Fruit fly (Drosophila melanogaster) whole organism, embryonic: ENCODE data around the gene CG3104.
A peak's percentile ranks its signal among the peaks of the same experiment; 100 is the strongest.

Experiments used
- ATbp ChIP-seq: fragments of 200-800 bp; sonication (Bioruptor generic); optimal IDR thresholded peaks from 2 replicates; lab custom pipeline; 2017; ENCODE audit warnings: missing biosample characterization, mild to moderate bottlenecking, missing genetic modification characterization, missing genetic modification reagents
- B-H1 ChIP-seq: fragments of 200-800 bp; sonication (Bioruptor generic); IDR thresholded peaks from 3 replicates; pipeline ENCODE4 v1.3.6; 2022; ENCODE audit warnings: missing biosample characterization, missing genetic modification characterization
- CG11695 ChIP-seq: fragments of 200-800 bp; sonication (Bioruptor generic); IDR thresholded peaks from 3 replicates; pipeline ENCODE4 v1.3.6; 2022; ENCODE audit warnings: missing biosample characterization, missing genetic modification characterization
- CG12104 ChIP-seq: fragments of 200-800 bp; sonication (Bioruptor generic); optimal IDR thresholded peaks from 3 replicates; lab custom pipeline; 2016; ENCODE audit warnings: missing biosample characterization, missing genetic modification characterization
- CG12659 ChIP-seq: fragments of 200-800 bp; sonication (Bioruptor generic); optimal IDR thresholded peaks from 3 replicates; lab custom pipeline; 2017; ENCODE audit warnings: mild to moderate bottlenecking, missing biosample characterization, missing genetic modification reagents, missing genetic modification characterization
- CG14441 ChIP-seq: fragments of 200-800 bp; sonication (Bioruptor generic); IDR thresholded peaks from 2 replicates; pipeline ENCODE4 v1.3.6; 2022; ENCODE audit warnings: missing biosample characterization, missing genetic modification characterization
- CG14667 ChIP-seq: fragments of 200-800 bp; sonication (Bioruptor generic); IDR thresholded peaks from 2 replicates; pipeline ENCODE4 v1.3.6; 2022; ENCODE audit warnings: missing biosample characterization, missing genetic modification characterization
- CG14710 ChIP-seq: fragments of 200-800 bp; sonication (Bioruptor generic); optimal IDR thresholded peaks from 3 replicates; lab custom pipeline; 2019; ENCODE audit warnings: missing biosample characterization, mild to moderate bottlenecking, missing genetic modification characterization, moderate library complexity
- CG17568 ChIP-seq: fragments of 200-800 bp; sonication (Bioruptor generic); optimal IDR thresholded peaks from 2 replicates; lab custom pipeline; 2018; ENCODE audit warnings: missing biosample characterization, mild to moderate bottlenecking, missing genetic modification characterization, moderate library complexity
- CG2120 ChIP-seq: fragments of 200-800 bp; sonication (Bioruptor generic); optimal IDR thresholded peaks from 3 replicates; lab custom pipeline; 2016; ENCODE audit warnings: missing biosample characterization, missing genetic modification characterization
- CG2202 ChIP-seq: fragments of 200-800 bp; sonication (Bioruptor generic); optimal IDR thresholded peaks from 2 replicates; lab custom pipeline; 2018; ENCODE audit warnings: missing biosample characterization, mild to moderate bottlenecking, missing genetic modification characterization
- CG2678 ChIP-seq: fragments of 200-800 bp; sonication (Bioruptor generic); optimal IDR thresholded peaks from 3 replicates; lab custom pipeline; 2019; ENCODE audit warnings: missing biosample characterization, mild to moderate bottlenecking, missing genetic modification characterization, moderate library complexity
- CG2889 ChIP-seq: fragments of 200-800 bp; sonication (Bioruptor generic); IDR thresholded peaks from 3 replicates; pipeline ENCODE4 v1.3.6; 2022; ENCODE audit warnings: missing biosample characterization, missing genetic modification characterization
- CG31388 ChIP-seq: fragments of 200-800 bp; sonication (Bioruptor generic); optimal IDR thresholded peaks from 2 replicates; lab custom pipeline; 2016; ENCODE audit warnings: missing biosample characterization, missing genetic modification characterization
- CG34422 ChIP-seq: fragments of 200-800 bp; sonication (Bioruptor generic); IDR thresholded peaks from 3 replicates; pipeline ENCODE4 v1.3.6; 2022; ENCODE audit warnings: missing biosample characterization, missing genetic modification characterization
- CG3726 ChIP-seq: fragments of 200-800 bp; sonication (Bioruptor generic); IDR thresholded peaks from 3 replicates; pipeline ENCODE4, ENCODE4 v1.3.6; 2022; ENCODE audit warnings: missing biosample characterization, missing genetic modification characterization
- CG42726 ChIP-seq: fragments of 200-800 bp; sonication (Bioruptor generic); IDR thresholded peaks from 2 replicates; pipeline ENCODE4 v1.3.6; 2022; ENCODE audit warnings: missing biosample characterization, missing genetic modification characterization; ENCODE audit not compliant: partially characterized antibody
- CG4617 ChIP-seq: fragments of 200-800 bp; sonication (Bioruptor generic); optimal IDR thresholded peaks from 3 replicates; lab custom pipeline; 2016; ENCODE audit warnings: missing biosample characterization, missing genetic modification characterization, borderline replicate concordance
- CG4820 ChIP-seq: fragments of 200-800 bp; sonication (Bioruptor generic); optimal IDR thresholded peaks from 3 replicates; lab custom pipeline; 2016; ENCODE audit warnings: missing biosample characterization, missing genetic modification characterization
- CG4854 ChIP-seq: fragments of 200-800 bp; sonication (Bioruptor generic); optimal IDR thresholded peaks from 2 replicates; lab custom pipeline; 2016; ENCODE audit warnings: missing biosample characterization, missing genetic modification characterization, inconsistent platforms
- CG7271 ChIP-seq: fragments of 200-800 bp; sonication (Bioruptor generic); optimal IDR thresholded peaks from 2 replicates; lab custom pipeline; 2018; ENCODE audit warnings: missing biosample characterization, mild to moderate bottlenecking, missing genetic modification characterization, moderate library complexity
- CG7357 ChIP-seq: fragments of 200-800 bp; sonication (Bioruptor generic); IDR thresholded peaks from 3 replicates; pipeline ENCODE4 v1.3.6; 2022; ENCODE audit warnings: missing biosample characterization, missing genetic modification characterization
- CG9215 ChIP-seq: fragments of 200-800 bp; sonication (Bioruptor generic); IDR thresholded peaks from 2 replicates; pipeline ENCODE4 v1.3.6; 2022; ENCODE audit warnings: missing biosample characterization, missing genetic modification characterization
- CG9932 ChIP-seq: fragments of 200-800 bp; sonication (Bioruptor generic); IDR thresholded peaks from 2 replicates; pipeline ENCODE4 v1.3.6; 2022; ENCODE audit warnings: missing biosample characterization, missing genetic modification characterization
- CoRest ChIP-seq: fragments of 200-800 bp; sonication (Bioruptor generic); optimal IDR thresholded peaks from 3 replicates; lab custom pipeline; 2018; ENCODE audit warnings: missing biosample characterization, mild to moderate bottlenecking, missing genetic modification characterization, moderate library complexity
- CrebB ChIP-seq: fragments of 200-800 bp; sonication (Bioruptor generic); optimal IDR thresholded peaks from 3 replicates; lab custom pipeline; 2018; ENCODE audit warnings: missing biosample characterization, mild to moderate bottlenecking, missing genetic modification characterization
- Dad ChIP-seq: fragments of 200-800 bp; sonication (Bioruptor generic); optimal IDR thresholded peaks from 3 replicates; lab custom pipeline; 2016; ENCODE audit warnings: missing biosample characterization, missing genetic modification characterization
- Deaf1 ChIP-seq: fragments of 200-800 bp; optimal IDR thresholded peaks from 3 replicates; lab custom pipeline; 2019; ENCODE audit warnings: missing biosample characterization, mild to moderate bottlenecking, missing genetic modification characterization, moderate library complexity
- E2f1 ChIP-seq: fragments of 200-800 bp; sonication (Bioruptor generic); IDR thresholded peaks from 2 replicates; pipeline ENCODE4 v1.3.6; 2022; ENCODE audit warnings: missing biosample characterization, missing genetic modification characterization
- Ets65A ChIP-seq: fragments of 200-800 bp; sonication (Bioruptor generic); peaks from one replicate; lab custom pipeline; 2016; ENCODE audit warnings: missing biosample characterization, missing genetic modification characterization
- Hr39 ChIP-seq: fragments of >200 bp; optimal IDR thresholded peaks from 2 replicates; lab custom pipeline; 2017
- Hsf ChIP-seq: fragments of 200-800 bp; sonication (Bioruptor generic); optimal IDR thresholded peaks from 3 replicates; lab custom pipeline; 2016; ENCODE audit warnings: missing biosample characterization, missing genetic modification characterization
- Nf-YC ChIP-seq: fragments of 200-800 bp; optimal IDR thresholded peaks from 3 replicates; lab custom pipeline; 2019; ENCODE audit warnings: missing biosample characterization, mild to moderate bottlenecking, missing genetic modification characterization, moderate library complexity
- Rfx ChIP-seq: fragments of 200-800 bp; sonication (Bioruptor generic); IDR thresholded peaks from 2 replicates; pipeline ENCODE4 v1.3.6; 2022; ENCODE audit warnings: missing biosample characterization, missing genetic modification characterization
- amos ChIP-seq: fragments of 200-800 bp; sonication (Bioruptor generic); IDR thresholded peaks from 2 replicates; pipeline ENCODE4 v1.3.6; 2022; ENCODE audit warnings: missing biosample characterization, missing genetic modification characterization; ENCODE audit not compliant: partially characterized antibody
- exex ChIP-seq: fragments of 200-800 bp; sonication (Bioruptor generic); optimal IDR thresholded peaks from 4 replicates; lab custom pipeline; 2018; ENCODE audit warnings: missing biosample characterization, mild to moderate bottlenecking, missing genetic modification characterization, moderate library complexity
- fd64A ChIP-seq: fragments of 200-800 bp; sonication (Bioruptor generic); optimal IDR thresholded peaks from 3 replicates; lab custom pipeline; 2018; ENCODE audit warnings: missing biosample characterization, mild to moderate bottlenecking, missing genetic modification characterization
- ham ChIP-seq: fragments of 200-800 bp; sonication (Bioruptor generic); IDR thresholded peaks from 2 replicates; pipeline ENCODE4 v1.3.6; 2022; ENCODE audit warnings: missing biosample characterization, missing genetic modification characterization
- kni ChIP-seq: fragments of 200-800 bp; sonication (Bioruptor generic); optimal IDR thresholded peaks from 3 replicates; lab custom pipeline; 2017; ENCODE audit warnings: mild to moderate bottlenecking, missing biosample characterization, missing genetic modification reagents, missing genetic modification characterization
- lmd ChIP-seq: fragments of 200-800 bp; sonication (Bioruptor generic); IDR thresholded peaks from 2 replicates; pipeline ENCODE4 v1.3.6; 2022; ENCODE audit warnings: missing biosample characterization, missing genetic modification characterization
- nerfin-2 ChIP-seq: fragments of 200-800 bp; sonication (Bioruptor generic); IDR thresholded peaks from 2 replicates; pipeline ENCODE4 v1.3.6; 2022; ENCODE audit warnings: missing biosample characterization, missing genetic modification characterization; ENCODE audit not compliant: partially characterized antibody
- ranshi ChIP-seq: fragments of 200-800 bp; sonication (Bioruptor generic); IDR thresholded peaks from 2 replicates; pipeline ENCODE4 v1.3.6; 2022; ENCODE audit warnings: missing biosample characterization, missing genetic modification characterization
- sens ChIP-seq: fragments of 200-800 bp; sonication (Bioruptor generic); peaks from one replicate; lab custom pipeline; 2016; ENCODE audit warnings: missing biosample characterization, missing genetic modification characterization
- slbo ChIP-seq: fragments of 200-800 bp; sonication (Bioruptor generic); IDR thresholded peaks from 2 replicates; pipeline ENCODE4 v1.3.6; 2022; ENCODE audit warnings: missing biosample characterization, missing genetic modification characterization
- sna ChIP-seq: fragments of 200-800 bp; sonication (Bioruptor generic); IDR thresholded peaks from 2 replicates; pipeline ENCODE4 v1.3.6; 2022; ENCODE audit warnings: missing biosample characterization, missing genetic modification characterization; ENCODE audit not compliant: partially characterized antibody
- so ChIP-seq: fragments of 200-800 bp; sonication (Bioruptor generic); IDR thresholded peaks from 3 replicates; pipeline ENCODE4 v1.3.6; 2022; ENCODE audit warnings: missing biosample characterization, missing genetic modification characterization
- sob ChIP-seq: fragments of 200-800 bp; sonication (Bioruptor generic); IDR thresholded peaks from 2 replicates; pipeline ENCODE4 v1.3.6; 2022; ENCODE audit warnings: missing biosample characterization, missing genetic modification characterization
- tin ChIP-seq: fragments of 200-800 bp; sonication (Bioruptor generic); optimal IDR thresholded peaks from 3 replicates; lab custom pipeline; 2016; ENCODE audit warnings: missing biosample characterization, missing genetic modification characterization
- unc-4 ChIP-seq: fragments of 200-800 bp; sonication (Bioruptor generic); IDR thresholded peaks from 2 replicates; pipeline ENCODE4 v1.3.6; 2022; ENCODE audit warnings: missing biosample characterization, missing genetic modification characterization; ENCODE audit not compliant: partially characterized antibody
- vnd ChIP-seq: fragments of 200-800 bp; sonication (Bioruptor generic); IDR thresholded peaks from 3 replicates; pipeline ENCODE4 v1.3.6; 2022; ENCODE audit warnings: missing biosample characterization, missing genetic modification characterization; ENCODE audit not compliant: partially characterized antibody
- zfh2 ChIP-seq: fragments of 200-800 bp; sonication (Bioruptor generic); optimal IDR thresholded peaks from 2 replicates; lab custom pipeline; 2016; ENCODE audit warnings: missing biosample characterization, missing genetic modification characterization

The CG3104 gene

dm6 chr2L:2856960-2857584 lies 1.5 kb upstream of the CG3104 start, which contains the start of gene CG2991 (continued):
- TF ChIP-seq CG7271 (tag; lab: Kevin White, UChicago) = no peak
- peak; percentile 16 for TF ChIP-seq CG12104 (GFP tag; lab: Kevin White, UChicago)
- no peak for TF ChIP-seq CG2202 (tag; lab: Kevin White, UChicago)
- peak; percentile 37 for TF ChIP-seq Hsf
- TF ChIP-seq vnd (GFP tag; lab: Robert Waterston, UW) = peak; percentile 59; the same call in 2 of the 3 replicates
- TF ChIP-seq CG9932 (GFP tag; lab: Robert Waterston, UW) = peak; percentile 48
- TF ChIP-seq exex = peak; percentile 13
- peak; percentile 12 for TF ChIP-seq CG2678 (tag; lab: Kevin White, UChicago)
- TF ChIP-seq CG14710 (tag; lab: Kevin White, UChicago) = peak; percentile 60
- TF ChIP-seq kni (GFP tag; lab: Kevin White, UChicago) = peak; percentile 51
- TF ChIP-seq CrebB (tag; lab: Kevin White, UChicago) = no peak
- no peak for TF ChIP-seq CG7357 (GFP tag; lab: Robert Waterston, UW)
- TF ChIP-seq lmd = no peak
- peak; percentile 48 for TF ChIP-seq CG17568 (GFP tag; lab: Kevin White, UChicago)
- peak; percentile 57 for TF ChIP-seq sob (GFP tag; lab: Robert Waterston, UW)
- peak; percentile 59 for TF ChIP-seq Rfx (GFP tag; lab: Robert Waterston, UW)
- TF ChIP-seq CG11695 (GFP tag; lab: Robert Waterston, UW) = no peak
- peak; percentile 60 for TF ChIP-seq Ets65A (GFP tag; lab: Kevin White, UChicago)
- TF ChIP-seq sna (GFP tag; lab: Robert Waterston, UW) = peak; percentile 87
- TF ChIP-seq CG4617 (GFP tag; lab: Kevin White, UChicago) = peak; percentile 86
- TF ChIP-seq E2f1 (GFP tag; lab: Robert Waterston, UW) = no peak
- peak; percentile 82 for TF ChIP-seq sens
- no peak for TF ChIP-seq slbo (GFP tag; lab: Robert Waterston, UW)
- no peak for TF ChIP-seq Hr39 (lab: Kevin White, UChicago)
- TF ChIP-seq so (GFP tag; lab: Robert Waterston, UW) = peak; percentile 33; the same call in 1 of the 3 replicates
- no peak for TF ChIP-seq CG4820 (GFP tag; lab: Kevin White, UChicago)
- peak; percentile 3 for TF ChIP-seq zfh2 (GFP tag; lab: Kevin White, UChicago)
- TF ChIP-seq CG2889 = no peak
- TF ChIP-seq Deaf1 (tag; lab: Kevin White, UChicago) = peak; percentile 19
- peak; percentile 86 for TF ChIP-seq CG42726 (GFP tag; lab: Robert Waterston, UW)
- 0 out of 2 replicates have a peak, but pooled peaks have one; percentile 33 for TF ChIP-seq nerfin-2 (GFP tag; lab: Robert Waterston, UW)
- peak; percentile 75 for TF ChIP-seq CG12659 (GFP tag; lab: Kevin White, UChicago)
- TF ChIP-seq tin (GFP tag; lab: Kevin White, UChicago) = no peak
- no peak for TF ChIP-seq CG4854 (GFP tag; lab: Kevin White, UChicago)
- TF ChIP-seq ham = no peak
- TF ChIP-seq CG34422 (GFP tag; lab: Robert Waterston, UW) = peak; percentile 36; the same call in 1 of the 3 replicates
- TF ChIP-seq CG9215 = no peak
- TF ChIP-seq Dad (GFP tag; lab: Kevin White, UChicago) = no peak
- no peak for TF ChIP-seq CG14667
- peak; percentile 87 for TF ChIP-seq unc-4 (GFP tag; lab: Robert Waterston, UW)
- TF ChIP-seq CG2120 = peak; percentile 41
- TF ChIP-seq fd64A (GFP tag; lab: Kevin White, UChicago) = no peak
- no peak for TF ChIP-seq CG14441 (GFP tag; lab: Robert Waterston, UW)
- no peak for TF ChIP-seq CG3726 (GFP tag; lab: Robert Waterston, UW)
- peak; percentile 58 for TF ChIP-seq Nf-YC (tag; lab: Kevin White, UChicago)
- peak; percentile 90; the same call in 1 of the 2 replicates for TF ChIP-seq amos
- no peak for TF ChIP-seq CG31388 (GFP tag; lab: Kevin White, UChicago)
- TF ChIP-seq B-H1 (GFP tag; lab: Robert Waterston, UW) = no peak
- TF ChIP-seq ATbp (GFP tag; lab: Kevin White, UChicago) = no peak
- no peak for TF ChIP-seq ranshi
- peak; percentile 16 for TF ChIP-seq CoRest (tag; lab: Kevin White, UChicago)
